Fruit fly (Drosophila melanogaster) S2 (cell line): ENCODE results near the gene CG9928.

Experiments used
- CG8478 ChIP-seq: fragments of >200 bp; optimal IDR thresholded peaks from 2 replicates; lab custom pipeline; 2018
- CTCF ChIP-seq, 2 experiments: fragments of >200 bp; optimal IDR thresholded peaks; 2 replicates each; lab custom pipeline; 2018

dm6 chr2L:13145035-13145683 is 2.5 kb upstream of the CG9928 start:
- no peak for TF ChIP-seq CTCF (optimal IDR thresholded peaks at IDR 0.05; lab: Kevin White, UChicago)
- TF ChIP-seq CG8478 = no peak
